Fruit fly (Drosophila melanogaster) whole organism, embryonic: ENCODE data around the gene CG17283.

ENCODE experiments used
- CG1024 ChIP-seq: fragments of 200-800 bp; sonication (Bioruptor generic); IDR thresholded peaks from 2 replicates; pipeline ENCODE4 v1.3.6; 2022; ENCODE audit warnings: missing biosample characterization, missing genetic modification characterization
- CG5180 ChIP-seq: fragments of 200-800 bp; sonication (Bioruptor generic); optimal IDR thresholded peaks from 3 replicates; lab custom pipeline; 2017; ENCODE audit warnings: missing biosample characterization, missing genetic modification characterization, mild to moderate bottlenecking, moderate library complexity, missing genetic modification reagents
- Trl ChIP-seq, 3 experiments: fragments of >200 bp in 2 of 3; fragments of 200-800 bp in 1 of 3; sonication (Bioruptor generic) in 1 of 3; optimal IDR thresholded peaks; 2 replicates in 1 of 3; 3 replicates in 2 of 3; lab custom pipeline; 2016 to 2017; ENCODE audit warnings: missing biosample characterization in 1 of 3, missing genetic modification characterization in 1 of 3
- br ChIP-seq: fragments of >200 bp; optimal IDR thresholded peaks from 2 replicates; lab custom pipeline; 2017
- fd102C ChIP-seq: fragments of 200-800 bp; sonication (Bioruptor generic); optimal IDR thresholded peaks from 2 replicates; lab custom pipeline; 2018; ENCODE audit warnings: missing biosample characterization, mild to moderate bottlenecking, missing genetic modification characterization, moderate library complexity
- inv ChIP-seq: fragments of 200-800 bp; sonication (Bioruptor generic); IDR thresholded peaks from 2 replicates; pipeline ENCODE4 v1.3.6; 2022; ENCODE audit warnings: missing biosample characterization, missing genetic modification characterization; ENCODE audit not compliant: partially characterized antibody
- tna ChIP-seq: fragments of 200-800 bp; sonication (Bioruptor generic); IDR thresholded peaks from 2 replicates; pipeline ENCODE4 v1.3.6; 2022; ENCODE audit warnings: missing biosample characterization, missing genetic modification characterization; ENCODE audit not compliant: partially characterized antibody

DNA sequence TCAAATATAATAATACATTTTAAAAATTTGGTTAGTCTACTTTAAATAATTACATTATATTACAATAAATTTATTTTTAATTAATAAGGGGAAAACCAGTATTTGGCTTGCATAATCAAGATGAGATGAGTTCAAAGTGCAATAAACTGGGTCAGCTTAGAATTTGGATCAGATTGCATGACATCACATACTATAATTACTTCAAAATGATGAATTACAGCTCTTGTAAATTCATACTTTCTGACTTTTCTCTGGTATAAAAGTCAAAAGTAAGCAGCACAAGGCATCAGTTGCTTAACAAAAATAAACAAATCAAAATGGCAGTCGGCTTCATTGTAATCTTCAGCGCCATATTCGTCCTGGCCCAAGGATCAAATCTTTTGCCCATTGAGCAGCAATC lies 9.5 kb downstream of the CG17283 start, which contains the start of gene CG33333:
- TF ChIP-seq br (no peak), tna (no peak), Trl (optimal IDR thresholded peaks at IDR 0.05; lab: Kevin White, UChicago) (no peak), Trl (GFP tag; optimal IDR thresholded peaks at IDR 0.05; lab: Kevin White, UChicago) (no peak), CG5180 (GFP tag; lab: Kevin White, UChicago) (no peak), CG1024 (GFP tag; lab: Robert Waterston, UW) (no peak), inv (no peak), fd102C (GFP tag; lab: Kevin White, UChicago) (no peak)
